Comparison of ENCODE assay signal across 2 fruit fly cellular contexts in the genomic region with DNA sequence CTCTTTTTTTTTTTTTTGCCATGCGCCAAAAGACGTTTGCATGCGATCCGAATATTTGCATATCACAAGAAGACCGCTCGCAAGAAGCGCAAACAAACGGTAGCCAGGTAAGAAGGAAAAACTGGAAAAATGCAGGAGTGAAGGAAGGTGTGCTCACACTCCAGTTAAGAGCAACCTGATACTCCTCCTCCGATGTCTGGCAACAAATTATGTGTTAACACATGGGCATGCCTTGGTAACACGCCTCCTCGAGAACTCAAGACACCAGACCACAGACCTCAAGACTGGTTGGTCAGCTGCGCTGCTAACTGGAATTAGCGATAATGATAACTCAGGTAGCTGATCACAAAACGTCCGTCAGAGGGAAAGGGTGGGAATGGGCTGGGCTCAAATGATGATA.
TF ChIP-seq lines count a peak whose summit lies in the region.

No protein-coding gene starts in this region.

- no peak for TF ChIP-seq CTCF in whole organism, embryonic (GFP tag; optimal IDR thresholded peaks at IDR 0.05; lab: Kevin White, UChicago)

TF ChIP-seq in whole organism, embryonic, 481 proteins besides CTCF, POLR2A, EP300 and RAD21:
- peak; percentile 79 for TF ChIP-seq zen (tag; optimal IDR thresholded peaks at IDR 0.05; lab: Kevin White, UChicago)
- TF ChIP-seq da (GFP tag; optimal IDR thresholded peaks at IDR 0.05; lab: Kevin White, UChicago): no peak
- TF ChIP-seq CG15479 (GFP tag; optimal IDR thresholded peaks at IDR 0.05; lab: Kevin White, UChicago): peak; percentile 44
- no peak for TF ChIP-seq Spps (tag; optimal IDR thresholded peaks at IDR 0.05; lab: Kevin White, UChicago)
- TF ChIP-seq tll (GFP tag; optimal IDR thresholded peaks at IDR 0.05; lab: Kevin White, UChicago): peak in 1 of 2 experiments; percentile 98
- TF ChIP-seq twi (tag; optimal IDR thresholded peaks at IDR 0.05; lab: Kevin White, UChicago): peak; percentile 59

TF ChIP-seq in whole organism, prepupa, 60 proteins besides CTCF, POLR2A, EP300 and RAD21:
- TF ChIP-seq Gug (GFP tag; IDR thresholded peaks at IDR 0.05; lab: Robert Waterston, UW) (no peak), dsx (GFP tag; optimal IDR thresholded peaks at IDR 0.05; lab: Kevin White, UChicago; ENCODE audit: poor library complexity, severe bottlenecking) (peak; percentile 20), ss (GFP tag; optimal IDR thresholded peaks at IDR 0.05; lab: Kevin White, UChicago) (peak in 1 of 2 experiments; percentile 72), Eip78C (GFP tag; lab: Kevin White, UChicago) (peak; percentile 21)
